Worm (Caenorhabditis elegans) whole organism, L4/young adult: Measurements from ENCODE around the gene frpr-13.

Experiments used
- W03F9.2 ChIP-seq: fragments of 150-350 bp; optimal IDR thresholded peaks from 2 replicates; lab custom pipeline; 2014; ENCODE audit warnings: missing biosample characterization, missing genetic modification characterization
- him-1 ChIP-seq: sonication (generic microtip); optimal IDR thresholded peaks from 2 replicates; lab custom pipeline; 2016; ENCODE audit warnings: missing genotype, missing genetic modification reagents, missing genetic modification characterization, missing compliant biosample characterization

DNA sequence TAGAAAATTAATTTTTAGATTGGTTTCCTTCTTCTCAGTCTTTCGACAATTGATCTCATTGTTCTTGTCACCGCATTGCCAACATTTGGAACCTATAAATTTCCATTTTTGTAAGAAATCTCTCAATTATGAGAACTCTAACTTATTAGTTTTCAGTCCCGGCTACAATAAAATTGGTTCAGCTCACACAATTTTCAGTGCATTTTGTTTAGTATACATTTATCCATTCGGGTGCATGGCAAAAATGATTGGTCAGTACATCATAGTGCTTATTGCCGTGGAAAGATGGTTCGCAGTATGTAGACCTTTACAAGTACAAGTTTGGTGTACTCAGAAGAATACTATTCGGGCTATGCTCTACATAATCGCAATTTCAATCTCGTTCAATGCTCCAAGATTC, 5.1 kb downstream of the frpr-13 start:
- TF ChIP-seq him-1 (tag; lab: Kevin White, UChicago) (no peak), W03F9.2 (tag; lab: Kevin White, UChicago) (no peak)
